Fruit fly (Drosophila melanogaster) Kc167 (cell line): ENCODE measurements around the gene att-ORFB.

Experiments used
- Myc ChIP-seq: fragments of >200 bp; optimal IDR thresholded peaks from 2 replicates; lab custom pipeline; 2017; ENCODE audit warnings: missing external identifiers
- h ChIP-seq: fragments of >200 bp; optimal IDR thresholded peaks from 3 replicates; lab custom pipeline; 2018; ENCODE audit warnings: missing external identifiers
- insv ChIP-seq: fragments of >200 bp; optimal IDR thresholded peaks from 3 replicates; lab custom pipeline; 2018; ENCODE audit warnings: missing external identifiers
- psq ChIP-seq: fragments of >200 bp; optimal IDR thresholded peaks from 2 replicates; lab custom pipeline; 2017; ENCODE audit warnings: missing external identifiers

DNA sequence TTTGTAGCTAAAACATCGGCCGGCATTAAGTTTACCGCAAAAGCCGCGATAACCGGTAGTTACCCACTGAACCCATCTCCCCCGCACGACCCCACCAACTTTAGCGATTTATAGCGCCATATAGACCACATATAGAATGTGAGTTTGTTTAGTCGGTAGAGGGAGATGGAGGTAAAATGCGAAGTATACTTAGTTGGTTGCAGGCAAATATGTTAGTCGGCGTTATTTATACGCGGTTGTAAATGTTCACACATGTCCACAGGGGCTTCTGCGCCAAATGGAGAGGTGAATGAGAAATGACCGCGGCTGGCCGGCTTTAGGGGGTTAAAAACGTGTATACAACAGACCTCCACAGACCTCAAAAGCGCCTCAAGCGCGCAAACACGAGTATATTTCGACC, 8.5 kb downstream of the att-ORFB start:
- TF ChIP-seq h (lab: Kevin White, UChicago), result no peak
- no peak for TF ChIP-seq insv
- TF ChIP-seq psq, result no peak
- TF ChIP-seq Myc (lab: Kevin White, UChicago), result no peak
